Worm (Caenorhabditis elegans): Measurements from ENCODE around the gene cdc-25.2.

The cdc-25.2 gene

DNA sequence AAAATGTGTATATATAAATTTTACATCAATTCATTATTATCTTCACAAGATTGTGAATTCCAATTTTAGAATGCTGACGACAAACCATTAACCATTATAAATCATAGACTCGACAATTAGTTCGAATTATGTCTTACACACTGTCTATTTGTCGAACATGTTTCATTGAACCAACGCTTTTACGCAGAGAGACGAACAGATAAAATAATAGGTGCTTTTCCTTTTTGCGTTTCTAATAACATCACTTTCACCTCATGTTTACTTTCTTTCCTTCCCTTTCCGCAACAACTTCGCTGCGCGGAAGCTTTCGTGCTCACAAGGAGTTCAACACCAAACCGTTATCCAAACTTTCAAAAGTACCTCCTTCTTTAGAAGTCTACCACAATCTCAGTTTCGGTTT, 19.0 kb upstream of the cdc-25.2 start, which contains the start of gene F52F10.2:
TSS of gene F52F10.2 (plus strand) at position 301 of the 400 bp plus-strand sequence.
- TF ChIP-seq madf-6 (GFP tag; IDR thresholded peaks at IDR 0.05) (no peak), zim-3 (tag; optimal IDR thresholded peaks at IDR 0.05) (no peak), mes-4 (tag; optimal IDR thresholded peaks at IDR 0.05) (no peak), mcd-1 (GFP tag; IDR thresholded peaks at IDR 0.05) (no peak), attf-5 (GFP tag; optimal IDR thresholded peaks at IDR 0.05) (no peak), Y53G8AR.9 (GFP tag; conservative IDR thresholded peaks at IDR 0.05) (no peak), ceh-40 (GFP tag; IDR thresholded peaks at IDR 0.05) (no peak), ztf-22 (GFP tag; optimal IDR thresholded peaks at IDR 0.05) (no peak), ceh-100 (GFP tag; IDR thresholded peaks at IDR 0.05) (no peak), F57A8.1 (GFP tag; optimal IDR thresholded peaks at IDR 0.05) (no peak), T07F8.4 (tag; optimal IDR thresholded peaks at IDR 0.05) (no peak), ztf-6 (GFP tag; IDR thresholded peaks at IDR 0.05) (no peak), ets-4 (GFP tag; optimal IDR thresholded peaks at IDR 0.05) (no peak), gei-17 (GFP tag; optimal IDR thresholded peaks at IDR 0.05) (no peak), snpc-3.4 (tag; optimal IDR thresholded peaks at IDR 0.05) (no peak), aptf-2 (GFP tag; conservative IDR thresholded peaks at IDR 0.05) (no peak), atf-7 (tag; optimal IDR thresholded peaks at IDR 0.05) (no peak), sdz-38 (tag; optimal IDR thresholded peaks at IDR 0.05) (no peak), B0019.2 (GFP tag; conservative IDR thresholded peaks at IDR 0.05) (no peak)

DNA sequence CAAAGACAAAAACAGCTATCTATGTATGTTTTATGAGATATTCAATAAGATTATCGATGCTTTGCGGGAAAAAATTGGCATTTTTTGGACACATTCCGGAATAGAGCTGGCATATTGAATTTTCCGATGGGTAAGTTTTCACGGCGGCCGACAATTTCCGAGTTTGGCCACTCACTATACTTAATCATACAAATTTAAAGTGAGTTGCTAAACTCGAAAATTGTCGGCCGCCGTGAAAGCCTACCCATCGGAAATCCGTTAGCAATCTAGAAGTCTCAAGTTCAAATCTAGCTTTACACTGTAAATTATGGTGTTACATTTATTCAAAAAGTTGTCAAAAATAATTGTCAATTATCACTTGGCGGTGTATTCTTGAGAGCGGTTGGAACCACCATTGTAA, 16.2 kb upstream of the cdc-25.2 start:
- TF ChIP-seq snpc-4 (GFP tag; optimal IDR thresholded peaks at IDR 0.05), result no peak
- TF ChIP-seq snpc-4 (tag; optimal IDR thresholded peaks at IDR 0.05), result peak in 3 of 4 experiments; percentile 37 to 87 (median 84)
- peak; percentile 41 for TF ChIP-seq snpc-1.1 (tag; optimal IDR thresholded peaks at IDR 0.05; ENCODE audit: insufficient read depth)
- TF ChIP-seq nhr-179 (tag; optimal IDR thresholded peaks at IDR 0.05), result no peak

DNA sequence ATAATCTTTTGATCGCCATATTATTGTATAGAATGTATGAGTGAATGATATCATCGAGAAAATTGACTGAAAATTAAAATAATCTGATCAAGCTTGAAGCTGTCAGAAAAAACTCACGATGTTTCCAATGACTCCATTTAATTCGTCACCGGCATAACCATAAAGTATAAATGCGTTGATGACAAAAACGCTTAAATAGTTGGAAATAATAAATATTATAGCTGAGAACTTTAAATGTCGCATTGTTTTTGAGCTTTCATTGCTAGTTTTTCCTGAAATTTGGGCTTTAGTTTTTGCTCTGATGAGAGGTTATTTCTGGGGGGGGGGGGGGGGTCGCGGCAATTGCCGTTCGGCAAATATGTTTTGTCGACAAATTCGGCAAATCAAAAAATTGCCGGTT, 15.7 kb upstream of the cdc-25.2 start:
- no peak for TF ChIP-seq F55B11.4 (tag; optimal IDR thresholded peaks at IDR 0.05; ENCODE audit: borderline replicate concordance, insufficient read depth)
- TF ChIP-seq atf-7 (tag; optimal IDR thresholded peaks at IDR 0.05), result no peak
- no peak for TF ChIP-seq let-526 (GFP tag; IDR thresholded peaks at IDR 0.05)
- TF ChIP-seq mxl-1 (tag; optimal IDR thresholded peaks at IDR 0.05), result no peak
- no peak for TF ChIP-seq lin-54 (GFP tag; optimal IDR thresholded peaks at IDR 0.05)
- TF ChIP-seq rec-8 (tag; optimal IDR thresholded peaks at IDR 0.05), result no peak
- no peak for TF ChIP-seq ztf-28 (GFP tag; IDR thresholded peaks at IDR 0.05)
- TF ChIP-seq dpl-1 (GFP tag; optimal IDR thresholded peaks at IDR 0.05), result no peak
- TF ChIP-seq ztf-25 (GFP tag; IDR thresholded peaks at IDR 0.05), result no peak
- no peak for TF ChIP-seq ceh-100 (GFP tag; IDR thresholded peaks at IDR 0.05)
- TF ChIP-seq pha-4 (tag; optimal IDR thresholded peaks at IDR 0.05), result no peak
- TF ChIP-seq ztf-22 (GFP tag; optimal IDR thresholded peaks at IDR 0.05), result no peak
- TF ChIP-seq D2030.7 (GFP tag; IDR thresholded peaks at IDR 0.05), result no peak
- TF ChIP-seq F23B12.7 (tag; optimal IDR thresholded peaks at IDR 0.05; ENCODE audit: insufficient read depth), result no peak
- TF ChIP-seq mcd-1 (GFP tag; IDR thresholded peaks at IDR 0.05), result no peak

DNA sequence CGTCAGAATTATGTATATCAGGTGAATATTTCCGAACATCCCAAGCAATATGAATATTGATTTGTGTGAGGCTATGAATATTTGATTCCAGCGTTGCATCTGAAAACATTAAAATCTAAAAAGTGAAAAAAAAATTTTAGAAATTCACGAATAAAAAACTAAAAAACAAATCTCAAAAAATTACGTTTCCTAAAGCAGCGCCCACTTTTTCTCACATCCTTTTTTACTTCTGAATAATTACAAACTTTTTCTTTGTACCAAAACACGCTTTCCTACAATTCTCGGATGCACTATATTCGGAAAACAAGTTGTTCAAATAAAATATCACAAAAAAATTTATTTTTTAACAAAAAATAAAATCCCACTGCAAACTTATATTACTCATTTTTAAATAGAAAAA, 13.9 kb upstream of the cdc-25.2 start, which contains the start of gene srsx-8:
TSS of gene srsx-8 (minus strand) at position 101 of the 400 bp plus-strand sequence.
- TF ChIP-seq F39B2.1 (GFP tag; IDR thresholded peaks at IDR 0.05) (no peak), somi-1 (GFP tag; optimal IDR thresholded peaks at IDR 0.05) (no peak), snpc-1.3 (tag; optimal IDR thresholded peaks at IDR 0.05; ENCODE audit: insufficient read depth) (no peak), Y95B8A.8 (GFP tag; IDR thresholded peaks at IDR 0.05) (no peak), tbx-9 (tag; optimal IDR thresholded peaks at IDR 0.05; ENCODE audit: borderline replicate concordance) (no peak), F37B4.10 (GFP tag; IDR thresholded peaks at IDR 0.05) (no peak), die-1 (tag; optimal IDR thresholded peaks at IDR 0.05) (no peak), Y79H2A.3 (GFP tag; conservative IDR thresholded peaks at IDR 0.05) (no peak), snpc-1.1 (tag; optimal IDR thresholded peaks at IDR 0.05; ENCODE audit: insufficient read depth) (no peak), akir-1 (GFP tag; optimal IDR thresholded peaks at IDR 0.05) (no peak), lin-54 (GFP tag; optimal IDR thresholded peaks at IDR 0.05) (no peak), dpff-1 (tag; optimal IDR thresholded peaks at IDR 0.05) (no peak), K11D2.4 (GFP tag; IDR thresholded peaks at IDR 0.05) (no peak)
